Worm (Caenorhabditis elegans): Measurements from ENCODE around the gene C01G12.5.

Gene C01G12.5

DNA sequence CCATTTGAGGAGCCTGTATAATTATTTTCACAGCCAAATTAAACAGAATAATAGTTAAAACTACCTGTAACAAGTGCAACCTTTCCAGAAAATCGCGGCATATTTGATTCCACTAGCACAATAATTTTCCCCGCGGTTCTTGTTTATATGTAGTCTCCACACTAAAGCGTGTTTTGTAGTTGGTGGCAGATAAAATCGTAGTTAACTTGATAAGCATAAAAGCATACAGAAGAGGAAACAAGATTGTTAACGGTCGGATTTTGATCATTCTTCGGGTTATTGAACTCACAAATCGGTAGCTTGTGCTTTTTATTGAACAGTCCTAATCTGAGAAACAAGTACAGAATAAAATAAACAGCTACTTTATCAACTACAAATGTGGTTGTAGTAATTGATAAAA is at the start of gene C01G12.5:
TSS of gene C01G12.5 (minus strand) at position 101 of the 400 bp plus-strand sequence.
- no peak for TF ChIP-seq unc-62 (GFP tag; optimal IDR thresholded peaks at IDR 0.05)

DNA sequence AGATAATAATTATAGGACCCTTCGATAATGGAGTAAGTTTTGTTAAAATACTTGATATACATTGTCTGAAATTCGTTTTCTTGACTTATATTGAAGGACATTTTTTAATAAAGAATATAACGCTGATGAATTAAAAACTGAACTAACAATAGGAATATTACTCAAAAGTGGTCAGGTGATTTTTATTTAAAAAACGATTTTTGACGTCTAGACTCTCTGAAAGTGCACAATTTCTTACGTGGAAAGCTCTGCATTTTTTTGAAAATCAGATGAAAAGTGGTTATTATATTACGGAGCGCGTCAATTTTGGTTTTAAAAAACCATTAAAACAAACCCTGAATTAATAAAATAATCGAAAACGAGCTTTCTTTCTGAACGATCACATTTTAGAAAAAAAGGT is 49.4 kb upstream of the C01G12.5 start, which contains the start of gene sre-13:
TSS of gene sre-13 (minus strand) at position 101 of the 400 bp plus-strand sequence.
- TF ChIP-seq unc-62 (GFP tag; optimal IDR thresholded peaks at IDR 0.05), result no peak

DNA sequence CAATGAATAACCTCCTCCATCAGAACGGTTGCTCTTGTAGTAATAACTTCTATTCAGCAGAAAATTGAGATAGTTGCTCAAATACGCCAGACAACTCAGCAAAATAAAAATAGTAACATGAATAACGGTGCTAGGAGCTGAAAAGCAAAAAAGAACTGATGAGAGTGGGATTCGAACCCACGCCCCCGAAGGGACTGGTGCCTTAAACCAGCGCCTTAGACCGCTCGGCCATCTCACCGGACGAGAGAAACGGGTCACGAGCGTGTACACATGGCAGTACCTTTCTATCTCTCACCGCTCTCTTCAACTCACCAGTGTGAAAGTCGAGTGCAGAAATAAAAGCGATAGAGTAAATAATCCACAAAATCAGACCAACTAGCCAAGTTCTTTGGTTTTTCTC is 47.9 kb upstream of the C01G12.5 start:
- TF ChIP-seq unc-62 (GFP tag; optimal IDR thresholded peaks at IDR 0.05), result no peak

DNA sequence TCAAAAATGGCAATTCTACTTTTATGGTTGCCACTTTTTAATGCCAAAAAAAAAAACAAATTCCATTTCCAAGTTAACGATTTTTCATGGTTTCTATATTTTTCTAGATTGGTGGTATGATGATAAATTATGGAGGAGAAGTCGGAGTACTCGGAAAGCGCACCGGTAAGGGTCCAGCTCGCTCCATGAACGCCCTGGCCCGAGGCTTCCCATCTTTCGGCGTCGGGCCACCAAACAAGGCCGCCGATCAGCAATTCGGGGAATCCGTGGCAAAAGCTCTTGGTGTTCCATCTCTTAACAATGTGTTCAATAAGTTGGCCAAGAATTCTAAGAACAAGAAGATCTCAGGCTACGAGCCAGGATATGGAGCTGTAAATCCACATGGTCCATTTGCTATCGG is 46.7 kb upstream of the C01G12.5 start:
- no peak for TF ChIP-seq unc-62 (GFP tag; optimal IDR thresholded peaks at IDR 0.05)

DNA sequence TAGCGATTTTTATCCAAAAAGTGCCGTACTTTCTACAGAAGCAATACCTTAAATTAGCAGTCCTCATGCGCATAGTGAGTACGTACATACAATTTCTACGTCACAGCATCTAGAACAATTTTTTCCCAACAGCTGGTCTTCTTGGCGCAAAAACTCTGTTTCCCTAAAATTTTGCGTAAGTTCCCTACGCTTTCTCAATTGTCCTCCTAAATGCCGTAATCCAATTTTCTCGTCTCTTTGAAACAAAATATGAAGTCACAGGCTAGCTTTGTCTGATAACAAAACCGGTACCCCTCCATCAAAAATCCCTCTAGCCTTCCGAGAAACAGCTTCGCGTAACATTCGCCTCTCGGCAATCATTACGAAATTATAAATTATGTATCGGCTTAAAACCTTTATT is 45.5 kb upstream of the C01G12.5 start, which contains the start of gene C38C6.3:
TSS of gene C38C6.3 (plus strand) at position 301 of the 400 bp plus-strand sequence.
- TF ChIP-seq unc-62 (GFP tag; optimal IDR thresholded peaks at IDR 0.05), result no peak

DNA sequence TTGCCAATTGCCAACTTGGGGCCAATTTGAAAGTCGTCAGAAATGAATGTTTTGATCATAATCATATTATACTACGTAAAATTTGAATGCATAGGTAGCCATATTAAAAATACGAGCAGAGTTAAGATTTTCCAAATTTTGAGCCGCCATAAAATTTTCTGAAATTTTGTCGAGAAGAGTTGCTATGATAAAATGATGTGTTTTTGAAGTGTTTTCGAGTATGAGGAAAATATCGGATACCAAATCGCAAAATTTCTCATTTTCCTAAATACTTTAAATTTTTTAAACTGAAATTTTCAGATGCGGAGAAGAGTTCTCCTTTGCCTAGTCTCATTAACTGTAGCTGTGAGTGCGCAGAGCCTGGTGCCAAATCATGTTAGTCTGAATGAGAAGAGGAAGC is 40.0 kb upstream of the C01G12.5 start, which contains the start of gene tag-297:
TSS of gene tag-297 (plus strand) at position 301 of the 400 bp plus-strand sequence.
- TF ChIP-seq unc-62 (GFP tag; optimal IDR thresholded peaks at IDR 0.05), result no peak

DNA sequence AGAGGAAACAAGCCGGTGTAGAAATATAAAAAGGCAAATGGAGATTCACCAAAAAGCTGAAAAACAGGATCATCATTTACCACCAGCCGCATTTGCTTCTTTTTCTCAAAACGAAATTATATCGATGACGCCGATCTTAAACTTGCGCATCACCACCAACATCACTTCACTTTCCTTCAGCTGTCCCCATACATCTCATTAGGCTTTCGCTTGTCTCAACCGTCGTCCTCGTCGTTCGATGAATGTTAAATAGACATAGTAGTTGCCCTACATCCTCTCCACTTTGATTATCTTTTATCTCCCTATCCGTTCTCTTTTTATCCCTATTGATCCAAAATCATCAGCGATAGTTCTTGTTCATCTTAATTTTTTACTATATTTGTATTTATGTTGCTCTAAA is 39.6 kb upstream of the C01G12.5 start:
- no peak for TF ChIP-seq unc-62 (GFP tag; optimal IDR thresholded peaks at IDR 0.05)

DNA sequence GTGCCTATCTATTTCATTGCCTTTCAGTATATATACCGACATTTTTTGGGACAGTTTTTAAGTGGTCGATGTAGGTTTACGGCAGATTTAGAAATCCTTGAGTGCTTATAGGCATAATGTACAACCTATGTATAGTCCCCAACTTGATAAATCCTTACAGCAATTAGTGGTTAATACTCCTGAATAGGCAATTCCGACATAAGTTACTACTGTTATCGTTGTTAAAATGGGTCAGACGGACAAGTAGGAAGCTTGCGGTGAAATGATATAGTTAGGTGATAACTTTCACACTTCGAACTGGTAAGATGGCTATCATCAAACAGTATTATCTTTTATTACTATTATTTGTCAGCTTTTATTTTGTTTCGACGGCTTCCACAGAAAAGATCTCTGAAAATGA is 35.5 kb upstream of the C01G12.5 start, which contains the start of gene mltn-10:
TSS of gene mltn-10 (plus strand) at position 301 of the 400 bp plus-strand sequence.
- TF ChIP-seq unc-62 (GFP tag; optimal IDR thresholded peaks at IDR 0.05), result no peak

DNA sequence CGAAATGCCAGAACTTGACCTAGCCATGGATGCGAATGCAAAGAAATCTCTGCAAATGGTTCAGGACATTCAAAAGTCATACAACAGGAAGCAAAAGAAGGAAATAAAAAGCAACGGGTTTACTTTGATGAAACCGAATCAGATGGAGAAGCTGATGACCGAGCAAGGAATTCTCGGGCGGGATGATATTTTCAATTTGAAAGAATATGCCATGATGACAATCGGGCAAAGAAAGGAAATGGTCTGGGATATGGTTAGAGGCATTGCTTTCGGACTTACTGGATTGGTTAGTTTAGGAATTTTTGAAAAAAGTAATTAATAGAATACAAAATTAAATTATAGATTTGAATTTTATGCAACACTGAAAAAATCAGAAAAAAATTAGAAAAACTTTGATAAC is 33.4 kb upstream of the C01G12.5 start:
- no peak for TF ChIP-seq unc-62 (GFP tag; optimal IDR thresholded peaks at IDR 0.05)

DNA sequence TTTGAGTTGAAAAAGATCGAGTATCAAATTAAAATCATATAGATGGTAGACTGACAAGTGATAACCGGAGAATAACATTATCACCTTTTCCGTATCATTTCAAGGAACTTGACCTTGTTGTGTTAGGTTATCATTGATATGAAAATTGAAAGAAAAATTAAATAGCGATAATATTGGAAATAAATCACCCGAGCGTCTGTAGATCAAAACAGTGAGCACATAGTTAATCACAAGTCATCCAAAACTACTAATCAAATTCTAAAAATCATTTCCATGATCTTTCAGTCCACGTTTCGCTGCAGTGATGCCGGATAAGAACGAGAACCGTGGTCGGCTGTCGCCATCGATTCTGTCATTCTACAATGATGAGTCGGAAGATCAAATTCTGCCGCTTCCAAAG is 32.5 kb upstream of the C01G12.5 start:
- TF ChIP-seq unc-62 (GFP tag; optimal IDR thresholded peaks at IDR 0.05), result no peak

DNA sequence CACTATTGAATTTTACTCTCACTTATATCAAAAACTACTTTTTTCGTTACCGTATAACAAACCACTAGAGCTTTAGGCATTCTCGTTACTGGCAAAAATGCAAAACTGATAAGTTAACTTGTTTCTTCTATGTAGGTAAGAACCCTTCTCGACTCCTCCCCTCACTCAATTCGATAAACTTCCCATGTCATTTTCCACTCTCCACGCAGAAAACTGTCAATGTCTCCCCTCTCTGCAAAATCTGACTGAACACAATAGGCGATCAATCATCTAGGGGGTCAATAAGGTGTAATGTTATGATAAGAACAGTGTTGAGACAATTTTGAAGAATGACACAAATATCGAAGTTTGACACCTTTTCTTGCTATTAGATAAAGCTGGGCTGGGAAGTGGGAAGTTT is 31.5 kb upstream of the C01G12.5 start:
- TF ChIP-seq unc-62 (GFP tag; optimal IDR thresholded peaks at IDR 0.05), result no peak

DNA sequence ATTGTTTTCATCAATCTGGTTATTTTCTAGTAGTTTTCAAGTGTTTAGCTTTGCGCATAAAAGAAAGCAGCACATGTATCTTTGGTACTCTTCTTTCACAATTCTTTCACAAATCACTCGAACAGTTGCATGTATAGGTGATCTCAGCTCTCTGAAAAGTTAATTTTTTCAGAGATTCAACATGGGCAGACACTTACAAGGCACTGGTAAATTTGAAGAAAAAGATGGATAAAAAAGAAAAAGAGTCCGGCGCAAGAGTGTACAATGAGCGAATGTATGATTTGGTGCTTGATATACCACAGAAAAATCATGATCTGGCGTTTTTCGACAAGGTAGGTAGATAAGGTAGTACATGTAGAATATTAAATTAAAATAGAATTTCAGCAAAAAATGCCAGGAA is 30.9 kb upstream of the C01G12.5 start:
- no peak for TF ChIP-seq unc-62 (GFP tag; optimal IDR thresholded peaks at IDR 0.05)

DNA sequence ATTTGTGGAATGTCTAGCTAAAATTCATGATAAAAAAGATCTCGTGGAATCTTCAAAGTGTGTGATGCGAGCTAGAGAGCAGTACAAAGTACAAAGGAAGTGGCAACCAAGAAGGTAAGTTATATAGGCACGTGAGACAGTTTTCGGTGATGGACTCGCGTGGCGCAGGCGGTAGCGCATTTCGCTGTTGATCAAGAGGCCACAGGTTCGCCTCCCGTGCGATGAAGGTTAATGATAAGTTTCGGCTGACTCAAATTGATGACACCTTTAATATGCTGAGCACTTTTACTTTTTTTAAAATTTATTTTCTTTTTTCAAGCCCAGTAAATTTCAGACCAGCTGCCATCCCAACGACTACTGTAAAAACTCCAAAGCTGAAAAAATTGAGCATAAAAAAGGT is 29.6 kb upstream of the C01G12.5 start:
- no peak for TF ChIP-seq unc-62 (GFP tag; optimal IDR thresholded peaks at IDR 0.05)

DNA sequence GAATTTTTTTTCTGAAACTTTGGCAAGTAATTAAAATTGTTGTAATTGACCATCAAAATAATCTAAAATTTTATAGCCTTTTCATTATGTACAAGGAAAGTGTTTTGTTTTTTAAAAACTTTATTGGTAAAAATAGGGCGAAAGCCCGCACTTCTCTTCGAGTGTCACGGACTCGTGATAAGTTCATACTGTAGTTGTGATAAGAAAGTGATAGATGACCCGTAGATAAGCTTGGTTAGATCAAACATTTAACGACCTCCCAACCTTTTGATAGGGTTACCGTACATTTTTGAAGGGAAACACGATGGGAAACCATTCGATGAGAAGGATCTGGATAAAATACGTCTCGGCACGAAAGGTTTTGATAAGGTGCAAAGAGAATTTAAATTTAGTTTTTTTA is 29.1 kb upstream of the C01G12.5 start:
- no peak for TF ChIP-seq unc-62 (GFP tag; optimal IDR thresholded peaks at IDR 0.05)

DNA sequence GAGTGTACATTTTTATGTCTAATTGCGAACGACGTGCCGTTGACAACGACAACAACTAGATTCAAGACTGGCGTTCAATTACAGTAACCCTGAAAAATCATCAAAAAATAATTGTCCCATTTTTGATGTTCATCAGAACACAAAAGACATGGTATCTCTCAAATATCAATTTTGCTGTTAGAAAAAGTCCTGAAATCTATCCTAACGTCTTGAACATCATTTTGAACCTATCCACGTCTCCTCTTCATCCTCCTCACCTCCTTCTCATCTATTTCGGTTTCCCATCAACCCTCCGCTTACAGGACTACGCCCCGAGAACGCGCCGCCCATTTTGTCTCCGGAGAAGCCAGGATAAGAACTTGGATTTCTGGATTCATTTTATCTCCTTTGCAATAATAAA is 28.4 kb upstream of the C01G12.5 start, which contains the start of gene mltn-9:
TSS of gene mltn-9 (plus strand) at position 301 of the 400 bp plus-strand sequence.
- TF ChIP-seq unc-62 (GFP tag; optimal IDR thresholded peaks at IDR 0.05), result no peak

DNA sequence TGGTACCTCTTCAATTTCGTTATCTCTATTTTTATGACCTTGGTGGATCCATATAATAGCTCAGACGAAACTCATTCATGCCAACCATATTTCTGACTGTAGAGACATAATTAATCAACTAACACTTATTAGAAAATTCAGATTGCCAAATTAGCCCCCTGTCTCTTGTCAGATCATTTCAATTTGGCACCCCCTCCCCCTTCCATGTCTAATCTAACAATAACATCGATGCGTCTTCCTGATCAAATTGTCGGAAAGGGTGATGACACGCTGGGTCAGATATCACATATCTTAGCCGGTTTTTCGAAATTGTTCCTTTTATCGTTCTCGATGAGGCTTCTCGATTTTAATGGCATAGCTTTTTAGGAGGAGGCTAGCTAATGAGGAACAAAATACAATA is 24.0 kb upstream of the C01G12.5 start:
- TF ChIP-seq unc-62 (GFP tag; optimal IDR thresholded peaks at IDR 0.05), result no peak

DNA sequence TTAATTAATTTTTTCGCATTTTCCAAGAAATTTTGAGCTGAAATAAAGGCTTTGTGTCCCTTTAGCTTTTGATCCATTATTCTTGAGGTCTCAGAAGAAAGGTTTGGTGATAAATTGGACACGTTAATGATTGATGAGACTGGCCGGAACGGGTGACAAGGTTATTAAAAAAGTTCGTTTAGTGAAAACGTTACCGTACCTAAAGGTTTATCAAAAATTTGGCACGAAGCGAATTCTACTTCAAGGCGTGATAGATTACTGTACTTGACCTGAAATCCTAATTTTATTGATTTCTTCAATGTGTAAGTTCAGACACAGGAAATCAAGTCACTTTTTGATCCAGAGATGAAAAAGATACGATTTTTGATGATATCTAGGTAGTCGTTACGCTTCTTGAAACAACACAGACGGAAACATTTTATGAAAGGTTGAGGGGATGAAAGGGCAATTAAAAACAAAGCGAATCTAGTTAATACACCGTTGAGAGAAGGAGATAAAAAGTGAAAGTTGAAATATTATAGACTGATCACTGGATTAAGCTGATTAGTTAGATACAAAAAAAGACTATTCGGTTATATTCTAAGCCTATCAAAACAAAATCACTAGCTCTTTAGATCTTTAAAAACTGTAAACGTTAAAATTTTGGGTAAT is 23.3 kb upstream of the C01G12.5 start:
- TF ChIP-seq unc-62 (GFP tag; optimal IDR thresholded peaks at IDR 0.05), result no peak

Measured in whole organism, dauer.